Worm (Caenorhabditis elegans): Measurements from ENCODE around the gene R13H4.6.

DNA sequence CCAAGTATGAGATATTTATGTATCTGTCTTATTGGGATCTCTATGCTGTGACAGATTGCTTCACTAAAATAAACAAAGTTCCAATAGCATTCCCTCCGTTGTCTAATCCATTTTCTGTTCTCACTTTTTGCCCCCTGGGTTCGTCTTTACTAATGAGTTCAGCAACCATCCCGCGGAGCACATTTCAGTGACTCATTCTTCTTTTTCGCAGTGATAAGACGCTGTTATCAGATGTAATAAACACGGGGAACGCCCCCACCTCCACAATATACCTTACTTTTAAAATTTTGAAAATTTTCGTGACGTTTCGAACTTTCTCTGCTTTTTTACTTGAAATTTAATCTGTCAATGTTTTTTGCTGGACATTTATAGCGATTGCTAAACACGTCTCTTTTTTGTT lies 37.2 kb downstream of the R13H4.6 start:
- TF ChIP-seq tab-1 (GFP tag; IDR thresholded peaks at IDR 0.05) (no peak), klf-2 (GFP tag; conservative IDR thresholded peaks at IDR 0.05) (no peak), flt-1 (GFP tag; IDR thresholded peaks at IDR 0.05) (no peak), med-1 (GFP tag; optimal IDR thresholded peaks at IDR 0.05; ENCODE audit: insufficient read depth) (no peak), ztf-23 (GFP tag; IDR thresholded peaks at IDR 0.05) (no peak)
